Fruit fly (Drosophila melanogaster) whole organism, embryonic: ENCODE data around the gene CG8891.
A peak's percentile ranks its signal among the peaks of the same experiment; 100 is the strongest.

ENCODE experiments used
- Bdp1 ChIP-seq: fragments of 200-800 bp; sonication (Bioruptor generic); optimal IDR thresholded peaks from 3 replicates; lab custom pipeline; 2016; ENCODE audit warnings: missing biosample characterization, missing genetic modification characterization
- CG11560 ChIP-seq: fragments of 200-800 bp; sonication (Bioruptor generic); IDR thresholded peaks from 3 replicates; pipeline ENCODE4 v1.3.6; 2022; ENCODE audit warnings: missing biosample characterization, missing genetic modification characterization
- CG12155 ChIP-seq: fragments of 200-800 bp; sonication (Bioruptor generic); optimal IDR thresholded peaks from 3 replicates; lab custom pipeline; 2016; ENCODE audit warnings: missing biosample characterization, missing genetic modification characterization
- CG12219 ChIP-seq: fragments of 200-800 bp; sonication (Bioruptor generic); optimal IDR thresholded peaks from 3 replicates; lab custom pipeline; 2018; ENCODE audit warnings: missing biosample characterization, mild to moderate bottlenecking, missing genetic modification characterization
- CG13287 ChIP-seq: fragments of 200-800 bp; sonication (Bioruptor generic); IDR thresholded peaks from 2 replicates; pipeline ENCODE4 v1.3.6; 2022; ENCODE audit warnings: missing biosample characterization, missing genetic modification characterization; ENCODE audit not compliant: partially characterized antibody
- CG14441 ChIP-seq: fragments of 200-800 bp; sonication (Bioruptor generic); IDR thresholded peaks from 2 replicates; pipeline ENCODE4 v1.3.6; 2022; ENCODE audit warnings: missing biosample characterization, missing genetic modification characterization
- CG15479 ChIP-seq: fragments of 200-800 bp; sonication (Bioruptor generic); optimal IDR thresholded peaks from 3 replicates; lab custom pipeline; 2019; ENCODE audit warnings: missing biosample characterization, mild to moderate bottlenecking, missing genetic modification characterization, moderate library complexity
- CG17359 ChIP-seq: fragments of 200-800 bp; sonication (Bioruptor generic); optimal IDR thresholded peaks from 3 replicates; lab custom pipeline; 2018; ENCODE audit warnings: missing biosample characterization, mild to moderate bottlenecking, missing genetic modification characterization, moderate library complexity
- CG17568 ChIP-seq: fragments of 200-800 bp; sonication (Bioruptor generic); optimal IDR thresholded peaks from 2 replicates; lab custom pipeline; 2018; ENCODE audit warnings: missing biosample characterization, mild to moderate bottlenecking, missing genetic modification characterization, moderate library complexity
- CG2678 ChIP-seq: fragments of 200-800 bp; sonication (Bioruptor generic); optimal IDR thresholded peaks from 3 replicates; lab custom pipeline; 2019; ENCODE audit warnings: missing biosample characterization, mild to moderate bottlenecking, missing genetic modification characterization, moderate library complexity
- CG31441 ChIP-seq: fragments of 200-800 bp; sonication (Bioruptor generic); IDR thresholded peaks from 2 replicates; pipeline ENCODE4 v1.3.6; 2022; ENCODE audit warnings: missing biosample characterization, missing genetic modification characterization
- CG33213 ChIP-seq: fragments of 200-800 bp; sonication (Bioruptor generic); optimal IDR thresholded peaks from 3 replicates; lab custom pipeline; 2016; ENCODE audit warnings: missing biosample characterization, missing genetic modification characterization
- CG6689 ChIP-seq: fragments of 200-800 bp; sonication (Bioruptor generic); IDR thresholded peaks from 2 replicates; pipeline ENCODE4 v1.3.6; 2022; ENCODE audit warnings: missing biosample characterization, missing genetic modification characterization
- CG6813 ChIP-seq: fragments of 200-800 bp; sonication (Bioruptor generic); optimal IDR thresholded peaks from 2 replicates; lab custom pipeline; 2017; ENCODE audit warnings: missing biosample characterization, missing genetic modification characterization, mild to moderate bottlenecking, moderate library complexity, missing genetic modification reagents
- CG6854 ChIP-seq: fragments of 200-800 bp; sonication (Bioruptor generic); optimal IDR thresholded peaks from 3 replicates; lab custom pipeline; 2017; ENCODE audit warnings: missing biosample characterization, mild to moderate bottlenecking, missing genetic modification characterization
- CG7357 ChIP-seq: fragments of 200-800 bp; sonication (Bioruptor generic); IDR thresholded peaks from 3 replicates; pipeline ENCODE4 v1.3.6; 2022; ENCODE audit warnings: missing biosample characterization, missing genetic modification characterization
- CG7556 ChIP-seq: fragments of 200-800 bp; sonication (Bioruptor generic); optimal IDR thresholded peaks from 2 replicates; lab custom pipeline; 2017; ENCODE audit warnings: missing biosample characterization, mild to moderate bottlenecking, missing genetic modification characterization
- CG7839 ChIP-seq: fragments of 200-800 bp; sonication (Bioruptor generic); optimal IDR thresholded peaks from 3 replicates; lab custom pipeline; 2018; ENCODE audit warnings: missing biosample characterization, mild to moderate bottlenecking, missing genetic modification characterization, moderate library complexity
- CG8924 ChIP-seq: fragments of 200-800 bp; optimal IDR thresholded peaks from 3 replicates; lab custom pipeline; 2019; ENCODE audit warnings: missing biosample characterization, mild to moderate bottlenecking, missing genetic modification characterization, moderate library complexity
- CG9437 ChIP-seq: fragments of 200-800 bp; sonication (Bioruptor generic); optimal IDR thresholded peaks from 2 replicates; lab custom pipeline; 2018; ENCODE audit warnings: missing biosample characterization, mild to moderate bottlenecking, missing genetic modification characterization
- Camta ChIP-seq: fragments of 200-800 bp; sonication (Bioruptor generic); optimal IDR thresholded peaks from 2 replicates; lab custom pipeline; 2016; ENCODE audit warnings: missing biosample characterization, missing genetic modification characterization
- CkIIα-i1 ChIP-seq: fragments of 200-800 bp; sonication (Bioruptor generic); IDR thresholded peaks from 2 replicates; pipeline ENCODE4 v1.3.6; 2022; ENCODE audit warnings: missing biosample characterization, missing genetic modification characterization
- Gsc ChIP-seq: fragments of 200-800 bp; sonication (Bioruptor generic); IDR thresholded peaks from 2 replicates; pipeline ENCODE4 v1.3.6; 2022; ENCODE audit warnings: missing biosample characterization, missing genetic modification characterization
- Hand ChIP-seq: fragments of 200-800 bp; sonication (Bioruptor generic); optimal IDR thresholded peaks from 2 replicates; lab custom pipeline; 2017; ENCODE audit warnings: mild to moderate bottlenecking, missing biosample characterization, missing genetic modification reagents, missing genetic modification characterization
- Lhr ChIP-seq: fragments of 200-800 bp; sonication (Bioruptor generic); optimal IDR thresholded peaks from 3 replicates; lab custom pipeline; 2017; ENCODE audit warnings: mild to moderate bottlenecking, missing biosample characterization, missing genetic modification reagents, missing genetic modification characterization
- MTF-1 ChIP-seq: fragments of 200-800 bp; sonication (Bioruptor generic); optimal IDR thresholded peaks from 2 replicates; lab custom pipeline; 2018; ENCODE audit warnings: missing biosample characterization, mild to moderate bottlenecking, missing genetic modification characterization, borderline replicate concordance
- NC2α ChIP-seq: fragments of 200-800 bp; sonication (Bioruptor generic); optimal IDR thresholded peaks from 2 replicates; lab custom pipeline; 2016; ENCODE audit warnings: missing biosample characterization, missing genetic modification characterization
- NfI ChIP-seq: fragments of 200-800 bp; sonication (Bioruptor generic); optimal IDR thresholded peaks from 3 replicates; lab custom pipeline; 2018; ENCODE audit warnings: missing biosample characterization, mild to moderate bottlenecking, missing genetic modification characterization, moderate library complexity
- Ravus ChIP-seq: fragments of 200-800 bp; sonication (Bioruptor generic); IDR thresholded peaks from 2 replicates; pipeline ENCODE4 v1.3.6; 2022; ENCODE audit warnings: missing biosample characterization, missing genetic modification characterization
- Rx ChIP-seq: fragments of 200-800 bp; sonication (Bioruptor generic); IDR thresholded peaks from 2 replicates; pipeline ENCODE4 v1.3.6; 2022; ENCODE audit warnings: missing biosample characterization, missing genetic modification characterization
- Spps ChIP-seq: fragments of 200-800 bp; sonication (Bioruptor generic); optimal IDR thresholded peaks from 2 replicates; lab custom pipeline; 2018; ENCODE audit warnings: missing biosample characterization, mild to moderate bottlenecking, missing genetic modification characterization
- Stat92E ChIP-seq, 3 experiments: fragments of >200 bp in 2 of 3; fragments of 200-800 bp in 1 of 3; sonication (Bioruptor generic) in 1 of 3; optimal IDR thresholded peaks; 2 replicates each; lab custom pipeline; 2017 to 2019; ENCODE audit warnings: missing biosample characterization in 3 of 3, missing genetic modification characterization in 3 of 3, mild to moderate bottlenecking in 1 of 3, moderate library complexity in 1 of 3
- Vsx1 ChIP-seq: fragments of 200-800 bp; sonication (Bioruptor generic); optimal IDR thresholded peaks from 2 replicates; lab custom pipeline; 2017; ENCODE audit warnings: missing biosample characterization, mild to moderate bottlenecking, missing genetic modification characterization, missing genetic modification reagents
- Xbp1 ChIP-seq: fragments of 200-800 bp; sonication (Bioruptor generic); optimal IDR thresholded peaks from 3 replicates; lab custom pipeline; 2016; ENCODE audit warnings: missing biosample characterization, mild to moderate bottlenecking, missing genetic modification characterization
- aop ChIP-seq: fragments of 200-800 bp; sonication (Bioruptor generic); IDR thresholded peaks from 2 replicates; pipeline ENCODE4 v1.3.6; 2022; ENCODE audit warnings: missing biosample characterization, missing genetic modification characterization
- cas ChIP-seq: fragments of 200-800 bp; sonication (Bioruptor generic); IDR thresholded peaks from 2 replicates; pipeline ENCODE4 v1.3.6; 2022; ENCODE audit warnings: missing biosample characterization, missing genetic modification characterization
- cwo ChIP-seq: fragments of 200-800 bp; sonication (Bioruptor generic); optimal IDR thresholded peaks from 3 replicates; lab custom pipeline; 2017; ENCODE audit warnings: missing biosample characterization, missing genetic modification characterization, mild to moderate bottlenecking, moderate library complexity, missing genetic modification reagents
- hbn ChIP-seq: fragments of 200-800 bp; sonication (Bioruptor generic); IDR thresholded peaks from 2 replicates; pipeline ENCODE4 v1.3.6; 2022; ENCODE audit warnings: missing biosample characterization, missing genetic modification characterization; ENCODE audit not compliant: partially characterized antibody
- jumu ChIP-seq: fragments of 200-800 bp; sonication (Bioruptor generic); optimal IDR thresholded peaks from 3 replicates; lab custom pipeline; 2016; ENCODE audit warnings: missing biosample characterization, missing genetic modification characterization
- kah ChIP-seq: fragments of 200-800 bp; sonication (Bioruptor generic); optimal IDR thresholded peaks from 2 replicates; lab custom pipeline; 2018; ENCODE audit warnings: missing biosample characterization, mild to moderate bottlenecking, missing genetic modification characterization
- pan ChIP-seq, 4 experiments: fragments of >200 bp in 3 of 4; fragments of 200-800 bp in 1 of 4; sonication (Bioruptor generic) in 1 of 4; optimal IDR thresholded peaks in 3 of 4; IDR thresholded peaks in 1 of 4; 2 replicates each; pipeline versions ENCODE4 v1.3.6 to Lab custom; 2017 to 2022; ENCODE audit warnings: missing biosample characterization in 2 of 4, missing genetic modification characterization in 2 of 4, mixed read lengths in 1 of 4
- pfk ChIP-seq: fragments of 200-800 bp; sonication (Bioruptor generic); optimal IDR thresholded peaks from 2 replicates; lab custom pipeline; 2018; ENCODE audit warnings: missing biosample characterization, mild to moderate bottlenecking, missing genetic modification characterization, moderate library complexity
- shn ChIP-seq: fragments of 200-800 bp; sonication (Bioruptor generic); optimal IDR thresholded peaks from 3 replicates; lab custom pipeline; 2016; ENCODE audit warnings: missing biosample characterization, missing genetic modification characterization
- sima ChIP-seq: fragments of 200-800 bp; sonication (Bioruptor generic); optimal IDR thresholded peaks from 2 replicates; lab custom pipeline; 2016; ENCODE audit warnings: missing biosample characterization, missing genetic modification characterization
- so ChIP-seq: fragments of 200-800 bp; sonication (Bioruptor generic); IDR thresholded peaks from 3 replicates; pipeline ENCODE4 v1.3.6; 2022; ENCODE audit warnings: missing biosample characterization, missing genetic modification characterization
- stc ChIP-seq: fragments of 200-800 bp; sonication (Bioruptor generic); IDR thresholded peaks from 2 replicates; pipeline ENCODE4 v1.3.6; 2022; ENCODE audit warnings: missing biosample characterization, missing genetic modification characterization
- tap ChIP-seq: fragments of 200-800 bp; optimal IDR thresholded peaks from 3 replicates; lab custom pipeline; 2019; ENCODE audit warnings: missing biosample characterization, mild to moderate bottlenecking, missing genetic modification characterization, moderate library complexity
- unpg ChIP-seq: fragments of 200-800 bp; sonication (Bioruptor generic); optimal IDR thresholded peaks from 3 replicates; lab custom pipeline; 2018; ENCODE audit warnings: missing biosample characterization, mild to moderate bottlenecking, missing genetic modification characterization, moderate library complexity

CG8891 gene

DNA sequence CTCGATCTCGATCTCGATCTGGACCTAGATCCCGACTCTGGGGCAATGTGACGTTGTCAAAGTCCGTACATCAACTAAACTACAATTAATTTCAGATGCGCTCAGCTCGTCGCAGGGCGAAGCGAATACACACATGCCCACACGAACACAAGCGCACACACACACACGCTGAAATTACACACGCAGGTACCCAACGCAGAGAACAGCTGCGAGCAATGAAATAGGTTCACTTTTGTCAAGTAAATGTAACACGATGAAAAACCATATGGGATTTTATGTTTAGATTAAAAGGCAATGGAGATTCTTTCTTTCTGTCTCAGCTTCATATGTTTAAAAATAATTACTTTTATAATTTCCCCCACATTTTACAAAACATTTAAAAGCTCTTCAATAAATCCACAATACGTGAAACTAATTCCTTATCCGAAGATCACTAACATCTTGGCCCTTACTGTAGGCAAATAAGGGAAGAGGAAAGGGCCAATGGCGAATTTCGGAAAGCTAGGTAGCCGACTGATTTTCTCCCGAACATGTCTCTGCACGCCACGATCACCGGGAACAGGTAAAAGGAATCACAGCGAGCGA, 21.2 kb upstream of the CG8891 start (continued):
- TF ChIP-seq hbn (GFP tag; lab: Robert Waterston, UW) (no peak), CG12219 (GFP tag; lab: Kevin White, UChicago) (peak; percentile 64), Spps (tag; lab: Kevin White, UChicago) (peak; percentile 55), CG6813 (GFP tag; lab: Kevin White, UChicago) (peak; percentile 73), CG17359 (tag; lab: Kevin White, UChicago) (peak; percentile 76), unpg (peak; percentile 79), Camta (GFP tag; lab: Kevin White, UChicago) (peak; percentile 72), so (GFP tag; lab: Robert Waterston, UW) (peak; percentile 82), CG31441 (GFP tag; lab: Robert Waterston, UW) (peak; percentile 87), Xbp1 (peak; percentile 79), CG17568 (GFP tag; lab: Kevin White, UChicago) (peak; percentile 87), pfk (peak; percentile 32), cas (peak; percentile 70), Hand (peak; percentile 74), CG7357 (GFP tag; lab: Robert Waterston, UW) (peak; percentile 72), pan (optimal IDR thresholded peaks at IDR 0.05; lab: Kevin White, UChicago) (no peak), pan (GFP tag; optimal IDR thresholded peaks at IDR 0.05 in 1 of 2, IDR thresholded peaks at IDR 0.05 in 1 of 2) (peak in 1 of 2 experiments; percentile 82), CG7556 (GFP tag; lab: Kevin White, UChicago) (peak; percentile 92), CG33213 (GFP tag; lab: Kevin White, UChicago) (peak; percentile 65), CG7839 (tag; lab: Kevin White, UChicago) (peak; percentile 88), CG9437 (GFP tag; lab: Kevin White, UChicago) (peak; percentile 81), stc (peak; percentile 73), CG11560 (tag; lab: Robert Waterston, UW) (peak; percentile 55; the same call in 2 of the 3 replicates), Lhr (peak; percentile 40), Bdp1 (GFP tag; lab: Kevin White, UChicago) (peak; percentile 48), CG8924 (tag; lab: Kevin White, UChicago) (peak; percentile 93), Ravus (GFP tag; lab: Robert Waterston, UW) (peak; percentile 53), NfI (GFP tag; lab: Kevin White, UChicago) (peak; percentile 75), Gsc (peak; percentile 50), jumu (GFP tag; lab: Kevin White, UChicago) (peak; percentile 76), tap (tag; lab: Kevin White, UChicago) (peak; percentile 75), CG15479 (GFP tag; lab: Kevin White, UChicago) (peak; percentile 51), Stat92E (GFP tag; optimal IDR thresholded peaks at IDR 0.05; lab: Kevin White, UChicago) (peak in 1 of 3 experiments; percentile 57), CG2678 (tag; lab: Kevin White, UChicago) (peak; percentile 90), MTF-1 (GFP tag; lab: Kevin White, UChicago) (peak; percentile 28), CkIIα-i1 (GFP tag; lab: Robert Waterston, UW) (no peak), Vsx1 (peak; percentile 38), CG14441 (GFP tag; lab: Robert Waterston, UW) (peak; percentile 80), Rx (GFP tag; lab: Robert Waterston, UW) (peak; percentile 70), shn (GFP tag; lab: Kevin White, UChicago) (peak; percentile 31), cwo (GFP tag; lab: Kevin White, UChicago) (peak; percentile 74), sima (GFP tag; lab: Kevin White, UChicago) (no peak), CG6689 (GFP tag; lab: Robert Waterston, UW) (peak; percentile 78), kah (GFP tag; lab: Kevin White, UChicago) (peak; percentile 60), CG13287 (GFP tag; lab: Robert Waterston, UW) (no peak), NC2α (GFP tag; lab: Kevin White, UChicago) (no peak), CG12155 (GFP tag; lab: Kevin White, UChicago) (peak; percentile 75), CG6854 (GFP tag; lab: Kevin White, UChicago) (peak; percentile 82), aop (no peak; the same call in 1 of the 2 replicates)
